ENCODE assay signal across 5 worm cellular contexts in the genomic region with DNA sequence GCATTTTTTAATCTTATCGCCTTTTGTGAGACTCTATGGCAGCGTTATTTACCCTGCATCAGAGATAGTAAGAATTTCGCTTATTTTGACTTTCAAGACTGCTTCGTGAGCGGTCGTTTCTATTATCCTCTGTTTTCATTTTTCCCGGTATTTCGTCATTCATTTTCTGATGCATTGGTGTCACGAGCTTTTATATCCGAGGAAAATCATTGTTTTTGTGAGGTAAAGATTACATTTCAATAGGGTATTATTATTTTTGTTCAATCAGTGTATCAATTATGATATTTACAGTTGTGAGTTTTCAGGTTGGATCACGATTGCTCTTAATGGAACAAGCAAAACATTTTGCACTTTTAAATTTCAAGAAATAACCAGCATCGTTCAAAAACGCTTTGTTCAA.
TF ChIP-seq lines count a peak whose summit lies in the region.

No protein-coding gene starts in this region.

TF ChIP-seq in whole organism, L1 larva, 84 proteins besides CTCF, POLR2A, EP300 and RAD21:
- TF ChIP-seq elt-2 (tag; optimal IDR thresholded peaks at IDR 0.05; lab: Kevin White, UChicago) (peak; percentile 4), nhr-47 (tag; optimal IDR thresholded peaks at IDR 0.05; lab: Kevin White, UChicago) (no peak)

TF ChIP-seq in whole organism, L2 larva, 48 proteins besides CTCF, POLR2A, EP300 and RAD21:
- no peak for TF ChIP-seq dmd-4 (tag; optimal IDR thresholded peaks at IDR 0.05; lab: Kevin White, UChicago)
- TF ChIP-seq fos-1 (tag; optimal IDR thresholded peaks at IDR 0.05; lab: Kevin White, UChicago): peak; percentile 14
TF ChIP-seq in whole organism, L2 larva: peak in this region for 1.

TF ChIP-seq in whole organism, L3 larva, 47 proteins besides CTCF, POLR2A, EP300 and RAD21:
- TF ChIP-seq ceh-16 (tag; optimal IDR thresholded peaks at IDR 0.05; lab: Kevin White, UChicago): no peak
- peak; percentile 26 for TF ChIP-seq elt-2 (tag; optimal IDR thresholded peaks at IDR 0.05; lab: Kevin White, UChicago)

TF ChIP-seq in whole organism, L4 larva, 104 proteins besides CTCF, POLR2A, EP300 and RAD21:
- TF ChIP-seq aha-1 (tag; lab: Kevin White, UChicago) (peak; percentile 95), daf-16 (GFP tag; optimal IDR thresholded peaks at IDR 0.05; lab: Kevin White, UChicago) (no peak), daf-16 (tag; optimal IDR thresholded peaks at IDR 0.05; lab: Kevin White, UChicago) (peak; percentile 27), lin-38 (GFP tag; IDR thresholded peaks at IDR 0.05; lab: Robert Waterston, UW) (no peak)

TF ChIP-seq in whole organism, late embryonic, 69 proteins besides CTCF, POLR2A, EP300 and RAD21:
- TF ChIP-seq sox-4 (tag; optimal IDR thresholded peaks at IDR 0.05; lab: Kevin White, UChicago): no peak
- peak; percentile 60 for TF ChIP-seq elt-2 (tag; optimal IDR thresholded peaks at IDR 0.05; lab: Kevin White, UChicago)
